Fruit fly (Drosophila melanogaster): ENCODE measurements around the gene CG32579.

The CG32579 gene

dm6 chrX:16323063-16323462 is at the start of gene CG32579, which contains the start of gene CG9917:
Gene CG32579 (plus strand): TSS chrX:16323286.
Gene CG9917 (minus strand): TSS chrX:16323231.
- TF ChIP-seq usp (GFP tag; optimal IDR thresholded peaks at IDR 0.05): no peak
- no peak for TF ChIP-seq Dll (optimal IDR thresholded peaks at IDR 0.05)

DNA sequence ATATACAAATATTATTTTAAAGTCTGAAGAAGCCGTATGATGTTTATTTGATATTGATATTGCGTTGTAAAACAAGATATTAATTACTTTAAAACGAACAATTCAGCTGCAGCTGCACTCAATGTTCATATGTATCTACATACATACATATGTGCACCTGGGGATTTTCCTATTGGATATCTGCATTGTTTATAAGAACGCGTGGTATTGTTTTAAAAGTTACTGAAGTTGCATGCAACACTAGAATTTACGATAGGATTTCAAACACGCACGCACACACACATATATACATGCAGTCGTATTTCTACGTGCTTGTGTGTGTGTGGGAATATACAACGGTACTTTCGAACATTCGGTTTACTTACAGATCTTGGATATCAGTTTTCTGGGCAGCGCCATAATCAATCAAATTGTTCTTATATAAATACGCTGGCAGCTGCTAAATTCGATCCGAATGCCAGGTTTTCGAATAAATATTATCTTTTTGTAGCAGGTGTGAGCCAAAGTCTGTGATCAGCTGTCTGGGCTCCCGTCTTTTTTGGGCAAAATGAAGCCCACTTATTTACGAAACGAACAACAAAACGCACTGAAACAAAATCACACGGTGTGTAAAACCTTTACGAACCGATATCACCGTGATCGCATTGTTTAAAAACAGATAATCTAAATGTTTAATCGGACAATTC is 47.8 kb upstream of the CG32579 start:
- no peak for TF ChIP-seq psq (optimal IDR thresholded peaks at IDR 0.05)
- no peak for TF ChIP-seq Dll (optimal IDR thresholded peaks at IDR 0.05)
- no peak for TF ChIP-seq CG8478 (optimal IDR thresholded peaks at IDR 0.05)
- TF ChIP-seq EcR (GFP tag; optimal IDR thresholded peaks at IDR 0.05): no peak
- no peak for TF ChIP-seq usp (GFP tag; optimal IDR thresholded peaks at IDR 0.05)
- no peak for TF ChIP-seq pan (optimal IDR thresholded peaks at IDR 0.05)

- TF ChIP-seq CG8478 (optimal IDR thresholded peaks at IDR 0.05) (no peak), pan (optimal IDR thresholded peaks at IDR 0.05) (no peak), psq (optimal IDR thresholded peaks at IDR 0.05) (no peak), Dll (optimal IDR thresholded peaks at IDR 0.05) (no peak), EcR (GFP tag; optimal IDR thresholded peaks at IDR 0.05) (no peak), usp (GFP tag; optimal IDR thresholded peaks at IDR 0.05) (no peak)
These were observed 47.2 kb upstream of the CG32579 start, which contains the start of the genes kat80 and Prosalpha4 for dm6 chrX:16275854-16276338. Gene kat80 (minus strand): TSS chrX:16276180. Gene Prosalpha4 (plus strand): TSS chrX:16276270.

DNA sequence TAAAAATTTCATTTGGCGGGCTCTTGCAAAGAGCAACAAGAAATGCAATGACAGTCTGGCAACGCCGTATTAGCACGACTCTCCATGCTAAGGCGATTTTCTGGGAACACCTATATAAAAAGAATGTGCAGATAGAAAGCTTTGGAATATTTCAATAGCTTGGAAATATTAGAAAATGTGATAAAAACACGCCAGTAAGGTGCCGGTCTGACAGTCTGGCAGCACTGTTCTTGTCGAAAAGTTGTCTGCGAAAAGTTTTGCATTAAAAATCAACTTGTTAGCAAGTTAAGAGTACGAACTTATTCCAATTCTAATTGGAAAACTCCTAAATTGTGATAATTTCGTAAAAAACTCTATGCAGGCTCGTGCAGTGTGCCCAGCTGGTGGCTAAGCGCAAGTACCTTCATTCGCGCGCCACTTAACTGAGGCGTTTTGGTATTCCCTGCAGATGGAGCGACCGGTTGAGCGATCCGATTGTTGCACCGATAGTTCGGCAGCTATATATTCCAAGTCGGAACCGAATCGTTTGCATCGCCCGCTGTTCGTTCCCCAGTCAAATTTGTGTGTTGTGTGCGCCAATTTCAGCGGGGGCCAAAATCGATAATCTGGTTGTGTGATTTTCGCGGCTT is 45.1 kb upstream of the CG32579 start, which contains the start of gene eas:
Gene eas (plus strand): TSS at position 451 of the 629 bp plus-strand sequence.
- no peak for TF ChIP-seq psq (optimal IDR thresholded peaks at IDR 0.05)
- no peak for TF ChIP-seq Dll (optimal IDR thresholded peaks at IDR 0.05)
- no peak for TF ChIP-seq pan (optimal IDR thresholded peaks at IDR 0.05)
- no peak for TF ChIP-seq CG8478 (optimal IDR thresholded peaks at IDR 0.05)
- TF ChIP-seq EcR (GFP tag; optimal IDR thresholded peaks at IDR 0.05): no peak
- no peak for TF ChIP-seq usp (GFP tag; optimal IDR thresholded peaks at IDR 0.05)

DNA sequence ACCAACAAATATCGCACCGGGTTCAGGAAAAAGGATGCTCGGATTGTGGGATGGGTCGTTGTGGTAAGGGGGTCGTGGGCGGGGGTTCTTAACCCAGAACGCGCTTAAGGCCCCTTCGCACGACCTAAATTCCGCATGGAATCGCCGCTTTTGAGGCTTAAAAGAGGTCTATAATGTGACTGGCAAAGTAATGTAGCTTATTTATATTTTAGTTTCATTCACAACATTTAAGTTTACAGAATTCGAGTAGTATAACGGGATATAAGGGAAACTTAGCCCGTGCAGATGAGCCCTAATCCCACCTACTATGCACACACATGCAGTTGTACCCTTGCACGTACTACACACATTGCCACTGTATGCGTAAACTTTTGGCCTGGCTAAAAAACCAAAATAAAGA is 44.3 kb upstream of the CG32579 start:
- TF ChIP-seq usp (GFP tag; optimal IDR thresholded peaks at IDR 0.05) (no peak), CG8478 (optimal IDR thresholded peaks at IDR 0.05) (no peak), psq (optimal IDR thresholded peaks at IDR 0.05) (no peak), EcR (GFP tag; optimal IDR thresholded peaks at IDR 0.05) (no peak), Dll (optimal IDR thresholded peaks at IDR 0.05) (no peak), pan (optimal IDR thresholded peaks at IDR 0.05) (no peak)

DNA sequence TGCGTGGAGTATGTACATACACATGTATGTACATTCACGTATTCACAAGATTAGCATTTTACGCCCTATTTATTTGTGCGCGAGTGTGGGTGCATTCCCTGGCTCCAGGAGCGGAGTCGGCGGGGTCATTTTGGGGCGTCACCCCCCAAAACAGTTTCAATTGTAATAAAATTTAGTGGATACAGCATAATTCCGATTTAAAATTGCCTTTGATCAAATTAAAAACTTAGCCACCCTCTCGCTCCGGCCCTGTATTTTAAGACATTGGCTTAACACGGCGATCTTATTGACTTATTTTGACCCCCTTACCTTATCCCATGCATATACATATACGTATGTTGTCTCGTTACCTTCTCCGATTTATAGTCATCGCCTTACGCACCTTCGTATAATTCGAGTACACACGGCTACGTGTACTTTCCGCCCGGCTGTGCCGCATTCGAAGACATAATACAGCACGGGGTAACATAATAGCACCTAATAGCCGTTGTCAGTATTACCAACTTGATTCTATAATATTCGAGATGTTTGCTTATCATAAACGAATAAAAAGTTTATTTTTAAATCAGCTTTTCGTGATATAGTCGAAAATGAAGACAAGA is 43.6 kb upstream of the CG32579 start:
- no peak for TF ChIP-seq Dll (optimal IDR thresholded peaks at IDR 0.05)
- TF ChIP-seq EcR (GFP tag; optimal IDR thresholded peaks at IDR 0.05): no peak
- TF ChIP-seq CG8478 (optimal IDR thresholded peaks at IDR 0.05): no peak
- no peak for TF ChIP-seq psq (optimal IDR thresholded peaks at IDR 0.05)
- no peak for TF ChIP-seq usp (GFP tag; optimal IDR thresholded peaks at IDR 0.05)

- TF ChIP-seq psq (optimal IDR thresholded peaks at IDR 0.05) (no peak), EcR (GFP tag; optimal IDR thresholded peaks at IDR 0.05) (no peak), CG8478 (optimal IDR thresholded peaks at IDR 0.05) (no peak)
These were observed 41.8 kb upstream of the CG32579 start for dm6 chrX:16281305-16281704.

DNA sequence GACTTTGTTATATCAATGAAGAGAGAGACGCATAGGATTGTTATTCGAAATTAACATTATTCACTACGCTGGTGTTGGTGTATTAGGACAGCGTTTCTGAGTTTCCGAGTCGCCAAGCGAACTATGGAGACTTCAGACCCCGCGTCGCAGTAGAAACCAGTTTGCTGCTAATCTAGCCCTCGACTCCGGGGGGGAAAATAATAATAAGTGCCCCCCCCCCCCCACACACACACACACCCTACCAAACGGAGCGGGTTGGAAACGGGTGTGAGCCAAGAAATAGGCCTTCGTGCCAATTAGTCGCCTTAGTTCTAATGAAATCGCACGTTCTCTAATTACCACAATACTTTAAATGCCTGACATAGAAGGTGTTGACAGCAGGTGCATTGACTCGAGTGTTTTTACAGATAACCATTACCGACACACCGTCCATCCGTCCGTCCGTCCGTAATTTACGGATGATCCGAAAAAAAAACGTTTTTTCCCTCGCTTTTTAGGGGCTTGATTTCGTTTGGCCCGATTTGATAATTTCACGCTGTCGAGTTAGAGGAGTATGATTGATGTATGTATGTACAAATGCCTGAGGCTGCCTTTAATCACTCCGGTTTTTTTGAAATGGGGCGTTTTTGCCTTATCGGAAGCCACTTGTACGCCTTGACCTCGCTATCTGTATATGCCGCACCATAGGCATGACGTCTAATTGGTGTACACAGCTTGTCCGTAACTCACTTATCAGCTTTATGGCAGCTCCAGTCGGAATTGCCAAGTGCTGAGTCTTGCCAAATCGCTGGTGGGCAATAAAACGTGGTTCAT is 41.2 kb upstream of the CG32579 start:
- TF ChIP-seq EcR (GFP tag; optimal IDR thresholded peaks at IDR 0.05) (no peak), Dll (optimal IDR thresholded peaks at IDR 0.05) (no peak), pan (optimal IDR thresholded peaks at IDR 0.05) (no peak), CG8478 (optimal IDR thresholded peaks at IDR 0.05) (no peak), psq (optimal IDR thresholded peaks at IDR 0.05) (no peak), usp (GFP tag; optimal IDR thresholded peaks at IDR 0.05) (no peak)

dm6 chrX:16285186-16285585 is 37.9 kb upstream of the CG32579 start:
- no peak for TF ChIP-seq psq (optimal IDR thresholded peaks at IDR 0.05)
- TF ChIP-seq EcR (GFP tag; optimal IDR thresholded peaks at IDR 0.05): no peak
- no peak for TF ChIP-seq Dll (optimal IDR thresholded peaks at IDR 0.05)
- TF ChIP-seq usp (GFP tag; optimal IDR thresholded peaks at IDR 0.05): no peak
- no peak for TF ChIP-seq CG8478 (optimal IDR thresholded peaks at IDR 0.05)
- no peak for TF ChIP-seq pan (optimal IDR thresholded peaks at IDR 0.05)

DNA sequence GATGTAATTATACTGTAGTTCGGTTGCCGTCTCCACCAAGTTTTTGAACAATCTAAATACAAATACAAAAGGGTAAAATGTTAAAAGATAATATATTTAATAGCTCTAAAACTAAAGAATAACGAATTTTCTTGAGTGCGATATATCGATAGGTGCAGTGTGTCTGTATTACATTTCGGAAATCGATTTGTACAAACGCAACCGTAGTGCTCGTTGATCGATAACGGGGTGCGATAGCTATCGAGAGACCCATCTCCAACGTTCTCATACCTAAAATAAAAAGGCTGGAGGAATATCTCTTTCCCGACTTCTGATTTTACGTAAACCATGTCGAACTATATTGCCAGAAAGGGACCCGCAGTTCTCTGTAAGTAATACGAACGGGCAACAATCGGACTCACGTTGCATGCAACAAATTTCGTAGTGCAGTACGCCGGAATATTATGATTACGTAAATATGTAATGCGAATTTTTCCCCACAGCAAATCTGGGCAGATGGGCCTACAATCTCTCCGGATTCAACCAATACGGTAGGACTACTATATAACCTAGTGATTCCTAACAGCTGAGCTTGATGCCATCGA is 36.9 kb upstream of the CG32579 start, which contains the start of gene UQCR-14:
Gene UQCR-14 (plus strand): TSS at position 206 of the 584 bp plus-strand sequence.
- TF ChIP-seq pan (optimal IDR thresholded peaks at IDR 0.05): no peak
- TF ChIP-seq Dll (optimal IDR thresholded peaks at IDR 0.05): no peak
- no peak for TF ChIP-seq CG8478 (optimal IDR thresholded peaks at IDR 0.05)
- TF ChIP-seq EcR (GFP tag; optimal IDR thresholded peaks at IDR 0.05): no peak
- TF ChIP-seq usp (GFP tag; optimal IDR thresholded peaks at IDR 0.05): no peak
- TF ChIP-seq psq (optimal IDR thresholded peaks at IDR 0.05): no peak

DNA sequence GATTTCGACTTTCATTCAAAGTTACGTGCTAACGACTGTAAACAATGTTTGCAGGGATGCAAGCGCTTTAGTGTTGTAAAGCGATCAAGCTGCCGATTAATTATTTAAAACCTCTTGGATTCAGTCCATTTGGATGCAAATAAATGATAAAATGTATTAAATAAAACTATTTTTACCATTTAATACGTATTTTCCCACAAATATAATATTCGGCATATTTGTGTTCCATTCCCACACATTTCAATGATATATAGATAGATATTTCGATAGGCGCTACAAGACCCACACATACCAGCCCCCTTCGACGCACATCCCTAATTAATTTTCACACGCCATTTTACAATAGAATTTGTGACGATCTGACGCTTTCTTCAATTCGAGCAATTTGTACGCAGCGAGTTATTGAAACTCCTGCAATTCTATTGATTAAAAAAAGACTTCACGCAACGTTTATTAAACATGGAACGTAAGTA is 34.6 kb upstream of the CG32579 start, which contains the start of the genes CG32576 and caz:
Gene CG32576 (minus strand): TSS at position 42 of the 473 bp plus-strand sequence.
Gene caz (plus strand): TSS at position 319 of the 473 bp plus-strand sequence.
- TF ChIP-seq CG8478 (optimal IDR thresholded peaks at IDR 0.05) (no peak), pan (optimal IDR thresholded peaks at IDR 0.05) (no peak), usp (GFP tag; optimal IDR thresholded peaks at IDR 0.05) (no peak), psq (optimal IDR thresholded peaks at IDR 0.05) (no peak), Dll (optimal IDR thresholded peaks at IDR 0.05) (no peak), EcR (GFP tag; optimal IDR thresholded peaks at IDR 0.05) (no peak)
